Worm (Caenorhabditis elegans) whole organism, L4 larva: Measurements from ENCODE around the gene fbxa-96.
A peak's percentile ranks its signal among the peaks of the same experiment; 100 is the strongest.

Experiments
- F49E8.2 ChIP-seq: sonication (generic microtip); optimal IDR thresholded peaks from 2 replicates; lab custom pipeline; 2016; ENCODE audit warnings: missing compliant biosample characterization, mild to moderate bottlenecking, missing genetic modification characterization, borderline replicate concordance
- R02D3.7 ChIP-seq: fragments of 150-350 bp; sonication (generic microtip); optimal IDR thresholded peaks from 3 replicates; lab custom pipeline; 2014; ENCODE audit warnings: missing biosample characterization, missing genetic modification characterization
- T20F7.1 ChIP-seq: fragments of 200-800 bp; sonication (Bioruptor generic); optimal IDR thresholded peaks from 2 replicates; lab custom pipeline; 2018; ENCODE audit warnings: mild to moderate bottlenecking, missing genetic modification characterization, missing compliant biosample characterization
- Y5F2A.4 ChIP-seq: fragments of 200-800 bp; sonication (Bioruptor generic); optimal IDR thresholded peaks from 2 replicates; lab custom pipeline; 2018; ENCODE audit warnings: mild to moderate bottlenecking, missing genetic modification characterization, missing compliant biosample characterization
- Y75B8A.6 ChIP-seq: fragments of 200-800 bp; sonication (Bioruptor generic); IDR thresholded peaks from 2 replicates; pipeline ENCODE4 v1.3.6; 2022; ENCODE audit warnings: missing genetic modification reagents, missing genetic modification characterization, missing compliant biosample characterization
- aha-1 ChIP-seq: fragments of 150-350 bp; peaks from one replicate; lab custom pipeline; 2014; ENCODE audit warnings: missing biosample characterization, missing genetic modification characterization
- aly-2 ChIP-seq: sonication (generic microtip); optimal IDR thresholded peaks from 2 replicates; lab custom pipeline; 2018; ENCODE audit warnings: missing biosample characterization, missing genetic modification characterization
- ces-1 ChIP-seq: fragments of 150-350 bp; sonication (generic microtip); optimal IDR thresholded peaks from 4 replicates; lab custom pipeline; 2014; ENCODE audit warnings: missing biosample characterization, missing genetic modification reagents, missing genetic modification characterization
- ctbp-1 ChIP-seq: fragments of 200-800 bp; sonication (Bioruptor generic); IDR thresholded peaks from 2 replicates; pipeline ENCODE4 v1.3.6; 2022; ENCODE audit warnings: missing genetic modification reagents, missing genetic modification characterization, missing compliant biosample characterization
- dmd-6 ChIP-seq: fragments of 200-800 bp; sonication (Bioruptor generic); IDR thresholded peaks from 2 replicates; pipeline ENCODE4 v1.3.6; 2022; ENCODE audit warnings: missing genetic modification reagents, missing genetic modification characterization, missing compliant biosample characterization
- dmd-8 ChIP-seq: fragments of 200-800 bp; sonication (Bioruptor generic); IDR thresholded peaks from 2 replicates; pipeline ENCODE4 v1.3.6; 2022; ENCODE audit warnings: missing genetic modification characterization, missing compliant biosample characterization
- dmd-9 ChIP-seq: fragments of 200-800 bp; sonication (Bioruptor generic); IDR thresholded peaks from 2 replicates; pipeline ENCODE4 v1.3.6; 2022; ENCODE audit warnings: missing genetic modification reagents, missing genetic modification characterization, missing compliant biosample characterization
- dve-1 ChIP-seq: sonication (generic microtip); optimal IDR thresholded peaks from 2 replicates; lab custom pipeline; 2017; ENCODE audit warnings: antibody characterized with exemption, mild to moderate bottlenecking, missing genetic modification characterization, missing compliant biosample characterization; ENCODE audit not compliant: insufficient read depth
- egl-27 ChIP-seq: sonication (generic microtip); optimal IDR thresholded peaks from 3 replicates; lab custom pipeline; 2017; ENCODE audit warnings: missing biosample characterization, missing genetic modification reagents, missing genetic modification characterization
- hlh-11 ChIP-seq: fragments of 200-800 bp; sonication (Bioruptor generic); optimal IDR thresholded peaks from 2 replicates; lab custom pipeline; 2018; ENCODE audit warnings: mild to moderate bottlenecking, missing genetic modification characterization, missing compliant biosample characterization
- hlh-30 ChIP-seq: sonication (generic microtip); optimal IDR thresholded peaks from 2 replicates; lab custom pipeline; 2017; ENCODE audit warnings: antibody characterized with exemption, mild to moderate bottlenecking, missing genetic modification characterization, missing compliant biosample characterization; ENCODE audit not compliant: insufficient read depth
- jun-1 ChIP-seq: fragments of 150-350 bp; optimal IDR thresholded peaks from 2 replicates; lab custom pipeline; 2014; ENCODE audit warnings: missing biosample characterization, missing genetic modification reagents, missing genetic modification characterization
- lim-7 ChIP-seq: fragments of 200-800 bp; sonication (Bioruptor generic); IDR thresholded peaks from 2 replicates; pipeline ENCODE4 v1.3.6; 2022; ENCODE audit warnings: missing genetic modification characterization, missing compliant biosample characterization
- lin-13 ChIP-seq: fragments of 150-350 bp; optimal IDR thresholded peaks from 2 replicates; lab custom pipeline; 2014; ENCODE audit warnings: missing biosample characterization, missing genetic modification reagents, missing genetic modification characterization
- lin-29 ChIP-seq: fragments of 200-800 bp; sonication (Bioruptor generic); IDR thresholded peaks from 2 replicates; pipeline ENCODE4 v1.3.6; 2022; ENCODE audit warnings: missing genetic modification reagents, missing genetic modification characterization, missing compliant biosample characterization
- lin-39 ChIP-seq: fragments of 150-350 bp; optimal IDR thresholded peaks from 2 replicates; lab custom pipeline; 2014; ENCODE audit warnings: missing biosample characterization, missing genetic modification reagents, missing genetic modification characterization
- lsy-2 ChIP-seq, 2 experiments: fragments of 150-350 bp in 1 of 2; sonication (generic microtip) in 1 of 2; optimal IDR thresholded peaks; 2 replicates each; lab custom pipeline; 2014 to 2017; ENCODE audit warnings: missing biosample characterization in 2 of 2, missing genetic modification characterization in 2 of 2
- mdl-1 ChIP-seq, 2 experiments: fragments of 150-350 bp in 1 of 2; sonication (generic microtip) in 1 of 2; optimal IDR thresholded peaks; 2 replicates each; lab custom pipeline; 2014 to 2017; ENCODE audit warnings: missing biosample characterization in 2 of 2, missing genetic modification characterization in 2 of 2
- mes-2 ChIP-seq: sonication (generic microtip); optimal IDR thresholded peaks from 2 replicates; lab custom pipeline; 2016; ENCODE audit warnings: missing genotype, mild to moderate bottlenecking, missing genetic modification characterization, missing compliant biosample characterization; ENCODE audit not compliant: poor library complexity, severe bottlenecking
- mxl-2 ChIP-seq: fragments of 200-800 bp; sonication (Bioruptor generic); conservative IDR thresholded peaks from 2 replicates; pipeline ENCODE4 v1.3.6; 2022; ENCODE audit warnings: missing genetic modification reagents, missing genetic modification characterization, missing compliant biosample characterization
- nhr-102 ChIP-seq: sonication (generic microtip); optimal IDR thresholded peaks from 2 replicates; lab custom pipeline; 2016; ENCODE audit warnings: mild to moderate bottlenecking, missing genetic modification characterization, moderate library complexity, missing compliant biosample characterization
- nhr-11 ChIP-seq: fragments of 150-350 bp; optimal IDR thresholded peaks from 2 replicates; lab custom pipeline; 2014; ENCODE audit warnings: missing biosample characterization, missing genetic modification characterization
- nhr-28 ChIP-seq: fragments of 150-350 bp; optimal IDR thresholded peaks from 2 replicates; lab custom pipeline; 2014; ENCODE audit warnings: missing biosample characterization, missing genetic modification characterization
- nhr-77 ChIP-seq: fragments of 150-350 bp; optimal IDR thresholded peaks from 2 replicates; lab custom pipeline; 2014; ENCODE audit warnings: missing biosample characterization, missing genetic modification characterization
- pqm-1 ChIP-seq: sonication (generic microtip); optimal IDR thresholded peaks from 2 replicates; lab custom pipeline; 2017; ENCODE audit warnings: missing biosample characterization, missing genetic modification characterization
- rbr-2 ChIP-seq: sonication (generic microtip); optimal IDR thresholded peaks from 2 replicates; lab custom pipeline; 2016; ENCODE audit warnings: missing genotype, missing genetic modification characterization, missing compliant biosample characterization
- set-16 ChIP-seq: fragments of 200-800 bp; sonication (Bioruptor generic); IDR thresholded peaks from 2 replicates; pipeline ENCODE4 v1.3.6; 2022; ENCODE audit warnings: missing genetic modification reagents, missing genetic modification characterization, missing compliant biosample characterization
- skn-1 ChIP-seq: fragments of 150-350 bp; optimal IDR thresholded peaks from 2 replicates; lab custom pipeline; 2014; ENCODE audit warnings: missing biosample characterization, missing genetic modification characterization
- snpc-1.2 ChIP-seq: fragments of 200-800 bp; sonication (Bioruptor generic); IDR thresholded peaks from 2 replicates; pipeline ENCODE4 v1.3.6; 2022; ENCODE audit warnings: missing genetic modification reagents, missing genetic modification characterization, missing compliant biosample characterization
- snpc-4 ChIP-seq: fragments of 150-350 bp; optimal IDR thresholded peaks from 2 replicates; lab custom pipeline; 2014; ENCODE audit warnings: missing biosample characterization, missing genetic modification characterization
- tag-97 ChIP-seq: fragments of 200-800 bp; sonication (Bioruptor generic); IDR thresholded peaks from 2 replicates; pipeline ENCODE4 v1.3.6; 2022; ENCODE audit warnings: missing genetic modification characterization, missing compliant biosample characterization
- tra-1 ChIP-seq: fragments of 200-800 bp; sonication (Bioruptor generic); IDR thresholded peaks from 2 replicates; pipeline ENCODE4 v1.3.6; 2022; ENCODE audit warnings: missing genetic modification reagents, missing genetic modification characterization, missing compliant biosample characterization
- unc-39 ChIP-seq: sonication (generic microtip); optimal IDR thresholded peaks from 2 replicates; lab custom pipeline; 2017; ENCODE audit warnings: missing biosample characterization, missing genetic modification characterization
- unc-62 ChIP-seq, 3 experiments: fragments of 150-350 bp in 1 of 3; sonication (generic microtip); optimal IDR thresholded peaks in 2 of 3; peaks in 1 of 3; 1 replicate in 1 of 3; 2 replicates in 2 of 3; lab custom pipeline; 2014 to 2017; ENCODE audit warnings: missing biosample characterization in 3 of 3, missing genetic modification characterization in 3 of 3, missing genetic modification reagents in 3 of 3, missing genotype in 1 of 3

The fbxa-96 gene

DNA sequence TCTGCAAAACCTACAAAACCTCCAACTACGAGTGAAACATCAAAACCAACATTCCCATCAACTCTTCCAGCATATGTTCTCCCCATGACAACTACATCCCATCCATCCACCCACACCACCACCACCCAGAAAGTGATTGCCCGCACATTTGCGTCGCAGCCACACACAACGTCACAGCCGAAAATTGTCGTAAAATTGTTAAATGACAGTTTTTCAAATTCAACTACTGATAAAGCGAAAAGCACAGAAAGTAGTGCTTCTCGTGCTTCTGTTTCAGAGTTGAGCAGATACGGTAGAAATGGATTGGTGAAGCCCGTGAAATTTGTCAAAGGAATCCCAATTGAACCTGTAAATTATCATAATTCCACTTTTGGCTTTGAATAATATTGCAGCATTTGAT, 27.5 kb upstream of the fbxa-96 start (continued):
- TF ChIP-seq Y5F2A.4 (no peak), unc-62 (GFP tag; optimal IDR thresholded peaks at IDR 0.05 in 1 of 2; lab: Kevin White, UChicago) (peak in 1 of 2 experiments; percentile 30), unc-62 (tag; optimal IDR thresholded peaks at IDR 0.05; lab: Kevin White, UChicago) (no peak), ces-1 (no peak), nhr-102 (no peak), dmd-6 (GFP tag; lab: Robert Waterston, UW) (peak; percentile 38), dve-1 (tag; lab: Kevin White, UChicago) (no peak), Y75B8A.6 (GFP tag; lab: Robert Waterston, UW) (no peak), aly-2 (tag; lab: Kevin White, UChicago) (no peak), tag-97 (GFP tag; lab: Robert Waterston, UW) (no peak), set-16 (GFP tag; lab: Robert Waterston, UW) (no peak), pqm-1 (tag; lab: Kevin White, UChicago) (peak; percentile 19), mxl-2 (GFP tag; lab: Robert Waterston, UW) (no peak), dmd-8 (GFP tag; lab: Robert Waterston, UW) (no peak), nhr-11 (tag; lab: Kevin White, UChicago) (no peak), jun-1 (tag; lab: Kevin White, UChicago) (no peak), lim-7 (no peak), tra-1 (GFP tag; lab: Robert Waterston, UW) (no peak), lin-29 (no peak), egl-27 (tag; lab: Kevin White, UChicago) (no peak), hlh-11 (tag; lab: Kevin White, UChicago) (peak; percentile 39), nhr-77 (tag; lab: Kevin White, UChicago) (no peak), rbr-2 (tag; lab: Kevin White, UChicago) (no peak), skn-1 (tag; lab: Kevin White, UChicago) (no peak), snpc-4 (tag; lab: Kevin White, UChicago) (no peak)

DNA sequence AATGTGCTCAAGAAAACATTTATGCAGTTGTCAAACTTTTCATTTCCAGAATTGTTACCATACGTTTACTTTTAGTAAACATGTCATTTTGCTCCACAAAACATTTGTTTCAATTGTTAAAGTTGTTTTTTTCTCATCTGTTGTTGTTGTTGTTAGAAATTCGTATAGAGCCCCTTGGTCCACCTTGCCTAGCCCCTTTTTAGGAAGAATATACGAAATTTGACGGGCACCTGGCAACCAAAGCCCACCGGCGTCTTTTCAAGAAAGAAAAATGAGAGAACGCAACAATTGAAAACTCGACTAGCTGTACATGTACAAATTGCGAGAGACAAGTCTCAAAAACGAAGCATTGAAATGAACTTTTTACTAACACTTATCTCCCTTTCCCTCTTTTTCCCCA, 24.2 kb upstream of the fbxa-96 start, which contains the start of gene F09B12.5:
Gene F09B12.5, plus strand, starts transcription at position 301 of the 400 bp plus-strand sequence.
- no peak for TF ChIP-seq nhr-102
- no peak for TF ChIP-seq tra-1 (GFP tag; lab: Robert Waterston, UW)
- no peak for TF ChIP-seq unc-39 (tag; lab: Kevin White, UChicago)
- TF ChIP-seq ctbp-1: no peak
- no peak for TF ChIP-seq lin-13 (GFP tag; lab: Kevin White, UChicago)
- TF ChIP-seq nhr-77 (tag; lab: Kevin White, UChicago): no peak

DNA sequence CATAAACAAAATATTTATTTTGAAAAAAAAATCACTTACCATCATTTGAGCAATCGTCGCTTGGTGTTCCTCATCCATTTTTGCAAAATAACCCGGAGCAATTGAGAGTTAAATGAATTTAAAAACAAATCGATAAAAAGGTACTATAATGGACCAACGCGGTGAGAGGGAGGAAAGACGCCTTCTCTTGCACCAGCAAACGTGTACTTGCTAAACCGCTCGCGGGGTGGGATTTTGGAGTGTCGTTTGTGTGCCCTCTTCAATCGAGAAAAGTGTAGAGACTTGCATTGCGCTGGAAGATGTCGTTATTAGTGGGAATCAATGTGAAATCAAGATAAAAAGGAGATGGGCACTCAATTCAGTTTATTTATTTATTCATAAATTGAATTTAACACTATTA, 23.6 kb upstream of the fbxa-96 start, which contains the start of gene H40L08.1:
Gene H40L08.1, minus strand, starts transcription at position 292 of the 400 bp plus-strand sequence.
- TF ChIP-seq dve-1 (tag; lab: Kevin White, UChicago): peak; percentile 37
- TF ChIP-seq lim-7: no peak
- TF ChIP-seq T20F7.1: peak; percentile 94
- no peak for TF ChIP-seq snpc-1.2 (GFP tag; lab: Robert Waterston, UW)
- no peak for TF ChIP-seq F49E8.2 (tag; lab: Kevin White, UChicago)
- TF ChIP-seq mes-2 (tag; lab: Kevin White, UChicago): peak; percentile 56
- peak; percentile 36 for TF ChIP-seq aha-1 (tag; lab: Kevin White, UChicago)
- TF ChIP-seq lsy-2 (tag; optimal IDR thresholded peaks at IDR 0.05; lab: Kevin White, UChicago): peak in 1 of 2 experiments; percentile 42
- TF ChIP-seq R02D3.7 (tag; lab: Kevin White, UChicago): no peak
- TF ChIP-seq rbr-2 (tag; lab: Kevin White, UChicago): peak; percentile 3

DNA sequence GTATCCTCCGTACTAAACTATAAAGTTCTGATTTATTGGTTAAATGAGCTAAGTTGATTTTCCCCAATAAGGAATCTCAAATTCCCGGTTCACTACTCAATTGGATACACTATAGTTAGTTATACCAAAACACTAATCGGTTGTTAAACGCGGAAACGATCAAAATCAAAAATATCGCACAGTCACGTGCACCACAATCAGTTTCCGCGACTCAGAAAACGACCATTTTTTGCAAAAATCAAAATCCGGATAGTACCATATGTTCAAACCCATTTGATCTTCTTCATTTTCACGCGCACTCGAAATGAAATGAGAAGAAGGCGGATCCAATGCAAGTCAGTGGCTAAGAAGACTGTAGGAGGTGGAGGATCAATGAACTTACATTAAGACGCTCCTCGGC, 21.3 kb upstream of the fbxa-96 start:
- TF ChIP-seq lin-39 (no peak), mdl-1 (tag; optimal IDR thresholded peaks at IDR 0.05; lab: Kevin White, UChicago) (peak in 1 of 2 experiments; percentile 66), lim-7 (no peak), hlh-11 (tag; lab: Kevin White, UChicago) (peak; percentile 31), nhr-28 (tag; lab: Kevin White, UChicago) (peak; percentile 59), hlh-30 (tag; lab: Kevin White, UChicago) (peak; percentile 30), dmd-9 (GFP tag; lab: Robert Waterston, UW) (no peak)
